Worm (Caenorhabditis elegans): ENCODE data around the gene srx-67.

Gene srx-67

ce11 chrV:3886104-3886503 is 30.5 kb upstream of the srx-67 start, which contains the start of gene nhr-124:
Gene nhr-124, minus strand, starts transcription at chrV:3886204.
- TF ChIP-seq egl-5 (tag; optimal IDR thresholded peaks at IDR 0.05), result no peak
- TF ChIP-seq elt-3 (tag; optimal IDR thresholded peaks at IDR 0.05), result no peak
- TF ChIP-seq lin-39 (tag; optimal IDR thresholded peaks at IDR 0.05), result no peak
- no peak for TF ChIP-seq hmg-11 (tag; optimal IDR thresholded peaks at IDR 0.05)
- TF ChIP-seq egl-27 (tag; optimal IDR thresholded peaks at IDR 0.05), result no peak
- TF ChIP-seq fkh-10 (GFP tag; optimal IDR thresholded peaks at IDR 0.05), result no peak
- no peak for TF ChIP-seq elt-2 (tag; optimal IDR thresholded peaks at IDR 0.05)
- TF ChIP-seq snpc-4 (tag; optimal IDR thresholded peaks at IDR 0.05), result no peak
- TF ChIP-seq nhr-12 (tag; optimal IDR thresholded peaks at IDR 0.05), result no peak
- no peak for TF ChIP-seq lin-15B (tag; optimal IDR thresholded peaks at IDR 0.05)
- TF ChIP-seq nfya-1 (tag; optimal IDR thresholded peaks at IDR 0.05; ENCODE audit: insufficient read depth), result no peak
- no peak for TF ChIP-seq R02D3.7 (tag; optimal IDR thresholded peaks at IDR 0.05)
- TF ChIP-seq mml-1 (tag; optimal IDR thresholded peaks at IDR 0.05), result no peak
- no peak for TF ChIP-seq daf-12 (tag; optimal IDR thresholded peaks at IDR 0.05)

DNA sequence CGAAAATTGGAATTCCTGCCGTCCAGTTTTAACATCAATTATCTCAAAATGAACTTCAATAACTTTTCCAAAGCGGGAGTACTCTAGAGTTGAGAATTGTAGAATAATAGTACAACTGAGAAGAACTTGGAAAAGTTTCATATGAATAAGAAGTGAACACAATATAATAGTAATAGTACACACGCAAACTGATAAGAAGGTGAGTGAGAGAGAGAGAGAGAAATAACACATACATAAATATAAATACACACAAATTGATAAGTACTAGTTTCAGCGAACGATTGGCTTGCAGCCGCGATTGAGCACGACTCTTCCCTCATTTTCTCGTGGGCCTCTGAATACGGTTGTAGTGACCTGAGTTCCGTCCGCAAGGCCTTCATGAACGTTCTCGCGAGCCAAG is 27.5 kb upstream of the srx-67 start, which contains the start of gene C17E7.13:
Gene C17E7.13 (minus strand): TSS at position 176 of the 400 bp plus-strand sequence.
- TF ChIP-seq egl-5 (tag; optimal IDR thresholded peaks at IDR 0.05) (no peak), elt-2 (tag; optimal IDR thresholded peaks at IDR 0.05) (peak; percentile 25), pqm-1 (tag; optimal IDR thresholded peaks at IDR 0.05) (peak; percentile 14)

DNA sequence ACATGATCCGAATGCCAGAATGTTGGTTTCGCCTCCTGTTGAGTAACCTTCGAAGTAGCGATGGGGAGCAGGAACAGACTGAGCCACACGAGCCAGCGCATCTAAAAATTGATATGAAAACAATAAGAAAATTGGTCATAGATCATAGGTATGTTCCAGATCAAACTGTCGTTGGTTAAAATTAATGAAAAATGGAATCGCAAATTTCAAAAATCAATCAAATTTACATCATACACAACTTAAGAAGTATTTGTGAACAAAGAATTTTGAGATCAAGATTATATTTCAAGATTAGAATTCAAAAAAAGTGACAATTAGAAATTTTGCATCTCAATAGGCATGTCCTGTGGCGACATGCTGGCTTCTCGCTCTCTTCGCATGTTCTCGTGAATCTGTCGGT is 25.8 kb upstream of the srx-67 start, which contains the start of gene C17E7.9:
Gene C17E7.9 (minus strand): TSS at position 101 of the 400 bp plus-strand sequence.
- TF ChIP-seq egl-5 (tag; optimal IDR thresholded peaks at IDR 0.05), result no peak

- TF ChIP-seq nhr-23 (tag; optimal IDR thresholded peaks at IDR 0.05), result no peak
- no peak for TF ChIP-seq tbx-2 (tag; optimal IDR thresholded peaks at IDR 0.05)
- no peak for TF ChIP-seq nhr-43 (tag; optimal IDR thresholded peaks at IDR 0.05; ENCODE audit: poor library complexity, severe bottlenecking)
- TF ChIP-seq zag-1 (tag; optimal IDR thresholded peaks at IDR 0.05), result no peak
- TF ChIP-seq egl-27 (tag; optimal IDR thresholded peaks at IDR 0.05), result no peak
- no peak for TF ChIP-seq mml-1 (tag; optimal IDR thresholded peaks at IDR 0.05)
- no peak for TF ChIP-seq nfya-1 (tag; optimal IDR thresholded peaks at IDR 0.05; ENCODE audit: insufficient read depth)
- TF ChIP-seq lin-15B (tag; optimal IDR thresholded peaks at IDR 0.05), result no peak
- TF ChIP-seq aly-2 (tag; optimal IDR thresholded peaks at IDR 0.05), result no peak
- no peak for TF ChIP-seq jun-1 (tag; optimal IDR thresholded peaks at IDR 0.05)
- TF ChIP-seq elt-3 (tag; optimal IDR thresholded peaks at IDR 0.05), result no peak
- TF ChIP-seq fkh-2 (tag; optimal IDR thresholded peaks at IDR 0.05), result no peak
- no peak for TF ChIP-seq pha-4 (tag; optimal IDR thresholded peaks at IDR 0.05)
- no peak for TF ChIP-seq eor-1 (tag; optimal IDR thresholded peaks at IDR 0.05)
- no peak for TF ChIP-seq R02D3.7 (tag; optimal IDR thresholded peaks at IDR 0.05)
- TF ChIP-seq ceh-82 (tag; optimal IDR thresholded peaks at IDR 0.05), result no peak
- TF ChIP-seq snpc-4 (tag; optimal IDR thresholded peaks at IDR 0.05), result no peak
- TF ChIP-seq nhr-12 (tag; optimal IDR thresholded peaks at IDR 0.05), result no peak
- no peak for TF ChIP-seq sea-2 (GFP tag; optimal IDR thresholded peaks at IDR 0.05)
Observed at ce11 chrV:3891919-3892318, 24.7 kb upstream of the srx-67 start, which contains the start of gene C17E7.12. Gene C17E7.12, minus strand, starts transcription at chrV:3892019.

DNA sequence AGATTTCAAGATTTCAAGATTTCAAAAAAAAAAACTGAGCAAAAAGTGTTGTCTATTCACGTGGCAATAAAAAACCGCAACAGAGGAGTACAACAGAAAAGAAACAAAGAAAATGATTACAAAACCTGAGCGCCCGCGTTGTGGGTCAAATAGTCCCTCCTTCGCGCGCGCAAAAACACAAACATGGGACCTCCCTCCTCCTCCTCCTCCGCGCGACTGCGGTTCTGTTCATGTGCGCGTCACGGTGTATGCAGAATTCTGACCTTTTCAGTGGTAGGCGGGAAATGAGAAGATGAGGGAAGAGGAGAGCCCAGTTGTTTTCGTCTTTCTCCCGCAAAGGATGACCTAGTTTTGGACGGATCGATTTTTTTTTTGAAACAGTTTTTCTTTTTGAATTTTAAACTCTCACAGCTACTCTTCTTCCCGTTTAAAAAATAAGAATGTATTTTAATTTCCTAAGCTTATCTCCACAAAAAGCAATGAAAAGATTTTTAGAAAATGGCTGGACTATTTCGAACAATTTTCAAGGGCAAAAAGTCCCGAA is 24.1 kb upstream of the srx-67 start, which contains the start of gene C17E7.4:
Gene C17E7.4 (plus strand): TSS at position 494 of the 544 bp plus-strand sequence.
- TF ChIP-seq ceh-9 (tag; optimal IDR thresholded peaks at IDR 0.05), result no peak

DNA sequence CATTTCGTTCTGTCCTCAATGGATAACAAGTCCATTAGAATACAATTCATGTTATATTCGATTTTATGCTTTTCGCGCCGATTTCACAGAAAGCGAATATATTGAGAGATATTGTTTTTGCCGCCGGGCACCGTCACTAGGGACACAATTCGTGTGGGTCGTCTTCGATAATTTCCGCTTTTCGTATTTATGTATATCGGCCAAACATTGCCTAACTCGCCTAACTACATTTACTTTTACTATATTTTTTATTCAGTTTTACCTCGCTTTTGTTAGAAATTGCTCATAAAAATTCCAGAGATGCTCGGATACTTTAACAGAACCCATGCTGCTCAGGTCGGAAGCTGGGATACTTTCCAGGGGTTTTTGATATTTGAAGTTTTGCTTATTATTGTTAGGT is 21.9 kb upstream of the srx-67 start, which contains the start of gene sre-9:
Gene sre-9 (plus strand): TSS at position 301 of the 400 bp plus-strand sequence.
- TF ChIP-seq pqm-1 (tag; optimal IDR thresholded peaks at IDR 0.05) (no peak), aly-2 (tag; optimal IDR thresholded peaks at IDR 0.05) (no peak), elt-3 (tag; optimal IDR thresholded peaks at IDR 0.05) (no peak), nhr-77 (tag; optimal IDR thresholded peaks at IDR 0.05) (no peak), fos-1 (tag; optimal IDR thresholded peaks at IDR 0.05) (no peak), R02D3.7 (tag; optimal IDR thresholded peaks at IDR 0.05) (no peak)
